Worm (Caenorhabditis elegans): ENCODE results near the gene sto-5.
"Not testable (repeated sequence)": the region's sequence is repeated elsewhere in the genome, so short reads cannot be mapped to it uniquely, and the experiment has no call there.

ce11 chrX:16834691-16835090, 9.4 kb upstream of the sto-5 start, which contains the start of gene F41G4.13:
- not testable (repeated sequence) for TF ChIP-seq dve-1 (tag; optimal IDR thresholded peaks at IDR 0.05; ENCODE audit: insufficient read depth); madf-5 (GFP tag; IDR thresholded peaks at IDR 0.05); pha-4 (GFP tag; IDR thresholded peaks at IDR 0.05); pha-4 (tag; optimal IDR thresholded peaks at IDR 0.05); ZK337.2 (GFP tag; IDR thresholded peaks at IDR 0.05); tag-97 (GFP tag; IDR thresholded peaks at IDR 0.05); snpc-4 (tag; optimal IDR thresholded peaks at IDR 0.05); lin-13 (GFP tag; optimal IDR thresholded peaks at IDR 0.05); unc-62 (GFP tag; optimal IDR thresholded peaks at IDR 0.05 in 1 of 2); unc-62 (tag; optimal IDR thresholded peaks at IDR 0.05)

Data from whole organism, L4 larva.